Fruit fly (Drosophila melanogaster): ENCODE results near the gene CG17292.
A peak's percentile ranks its signal among the peaks of the same experiment; 100 is the strongest.

CG17292 gene

DNA sequence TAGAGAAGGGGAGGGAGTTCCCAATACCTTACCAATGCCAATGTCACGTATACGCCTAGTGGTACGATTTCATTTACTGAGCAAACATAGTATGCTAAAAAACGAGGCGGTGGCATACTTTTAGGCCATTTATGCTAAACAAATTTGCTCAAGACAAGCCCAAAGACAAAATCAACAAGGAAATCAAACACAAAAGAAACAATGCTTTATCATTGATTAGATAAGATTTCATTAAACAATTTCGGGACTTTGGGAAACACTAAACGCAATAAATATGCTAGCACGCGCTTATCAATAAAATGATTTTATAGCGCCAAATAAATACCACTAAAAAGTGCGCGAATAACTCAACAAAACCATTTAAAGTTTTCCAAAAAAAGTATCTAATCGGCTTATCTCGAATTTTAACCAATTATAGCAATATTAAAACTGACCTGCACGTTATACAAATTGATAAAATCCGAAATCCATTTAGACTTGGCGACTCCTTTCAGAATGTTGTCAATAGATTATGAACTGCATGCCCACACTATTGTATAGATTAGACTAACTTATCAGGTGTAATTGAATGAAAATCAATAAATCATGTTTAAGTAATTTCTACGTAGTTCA lies 19.6 kb upstream of the CG17292 start (continued):
- no peak for TF ChIP-seq CG2199 (GFP tag; IDR thresholded peaks at IDR 0.05)
- TF ChIP-seq Sry-δ (GFP tag; optimal IDR thresholded peaks at IDR 0.05): no peak
- TF ChIP-seq ken (GFP tag; IDR thresholded peaks at IDR 0.05): no peak
- TF ChIP-seq Hsf (GFP tag; optimal IDR thresholded peaks at IDR 0.05): no peak
- TF ChIP-seq tgo (GFP tag; IDR thresholded peaks at IDR 0.05): no peak
- TF ChIP-seq sima (GFP tag; optimal IDR thresholded peaks at IDR 0.05): no peak
- TF ChIP-seq CG9215 (GFP tag; IDR thresholded peaks at IDR 0.05): no peak
- TF ChIP-seq CG1529 (GFP tag; optimal IDR thresholded peaks at IDR 0.05): peak; percentile 14
- TF ChIP-seq C15 (GFP tag; IDR thresholded peaks at IDR 0.05): no peak
- TF ChIP-seq B-H1 (GFP tag; IDR thresholded peaks at IDR 0.05): no peak
- no peak for TF ChIP-seq CG13287 (GFP tag; IDR thresholded peaks at IDR 0.05; ENCODE audit: partially characterized antibody)
- TF ChIP-seq gce (GFP tag; IDR thresholded peaks at IDR 0.05): no peak; the same call in 2 of the 3 replicates
- TF ChIP-seq CG1233 (GFP tag; optimal IDR thresholded peaks at IDR 0.05): peak; percentile 44
- 0 out of 2 replicates have a peak, but pooled peaks have one; percentile 8 for TF ChIP-seq H2.0 (GFP tag; IDR thresholded peaks at IDR 0.05)
- TF ChIP-seq CG7556 (GFP tag; optimal IDR thresholded peaks at IDR 0.05): no peak
- no peak for TF ChIP-seq bbx (GFP tag; IDR thresholded peaks at IDR 0.05; ENCODE audit: partially characterized antibody)
- TF ChIP-seq Side (GFP tag; optimal IDR thresholded peaks at IDR 0.05): peak; percentile 16
- TF ChIP-seq CG13775 (GFP tag; optimal IDR thresholded peaks at IDR 0.05): no peak
- TF ChIP-seq CG8281 (tag; optimal IDR thresholded peaks at IDR 0.05): no peak
- TF ChIP-seq CG11093 (GFP tag; IDR thresholded peaks at IDR 0.05): no peak
- TF ChIP-seq CG3281 (GFP tag; optimal IDR thresholded peaks at IDR 0.05): peak; percentile 60
- no peak for TF ChIP-seq CG1647 (GFP tag; optimal IDR thresholded peaks at IDR 0.05)
- no peak for TF ChIP-seq az2 (GFP tag; optimal IDR thresholded peaks at IDR 0.05)
- TF ChIP-seq CG10654 (GFP tag; optimal IDR thresholded peaks at IDR 0.05): no peak
- peak; percentile 35 for TF ChIP-seq CG5180 (GFP tag; optimal IDR thresholded peaks at IDR 0.05)
- no peak for TF ChIP-seq kay (GFP tag; optimal IDR thresholded peaks at IDR 0.05)
- no peak for TF ChIP-seq p53 (GFP tag; optimal IDR thresholded peaks at IDR 0.05)
- no peak for TF ChIP-seq zen2 (GFP tag; IDR thresholded peaks at IDR 0.05; ENCODE audit: partially characterized antibody)
- TF ChIP-seq CG1602 (GFP tag; optimal IDR thresholded peaks at IDR 0.05): no peak
- TF ChIP-seq CG7928 (GFP tag; optimal IDR thresholded peaks at IDR 0.05): no peak
- TF ChIP-seq CG30431 (GFP tag; optimal IDR thresholded peaks at IDR 0.05): no peak
- TF ChIP-seq CG12104 (GFP tag; optimal IDR thresholded peaks at IDR 0.05): no peak
- TF ChIP-seq ssp (GFP tag; IDR thresholded peaks at IDR 0.05): no peak
- no peak for TF ChIP-seq Oaz (GFP tag; IDR thresholded peaks at IDR 0.05)
- 0 out of 3 replicates have a peak, but pooled peaks have one; percentile 26 for TF ChIP-seq otp (GFP tag; IDR thresholded peaks at IDR 0.05)
- no peak for TF ChIP-seq br (optimal IDR thresholded peaks at IDR 0.05)
- TF ChIP-seq CG9609 (GFP tag; optimal IDR thresholded peaks at IDR 0.05): no peak
- TF ChIP-seq ci (GFP tag; IDR thresholded peaks at IDR 0.05): no peak; the same call in 2 of the 3 replicates
- no peak for TF ChIP-seq Dfd (GFP tag; optimal IDR thresholded peaks at IDR 0.05)
- TF ChIP-seq MESR4 (GFP tag; optimal IDR thresholded peaks at IDR 0.05): no peak
- TF ChIP-seq sna (GFP tag; IDR thresholded peaks at IDR 0.05; ENCODE audit: partially characterized antibody): no peak
- TF ChIP-seq lmd (GFP tag; IDR thresholded peaks at IDR 0.05): no peak
- TF ChIP-seq CG17186 (GFP tag; optimal IDR thresholded peaks at IDR 0.05): no peak
- TF ChIP-seq Bdp1 (GFP tag; optimal IDR thresholded peaks at IDR 0.05): no peak
- TF ChIP-seq cad (GFP tag; optimal IDR thresholded peaks at IDR 0.05): no peak
- TF ChIP-seq Atf-2 (GFP tag; optimal IDR thresholded peaks at IDR 0.05): no peak
- TF ChIP-seq Optix (GFP tag; IDR thresholded peaks at IDR 0.05): no peak
- no peak for TF ChIP-seq dan (GFP tag; IDR thresholded peaks at IDR 0.05)
- TF ChIP-seq CG4854 (GFP tag; optimal IDR thresholded peaks at IDR 0.05): no peak
- TF ChIP-seq pnt (GFP tag; optimal IDR thresholded peaks at IDR 0.05): no peak
- no peak for TF ChIP-seq MBD-R2 (GFP tag; IDR thresholded peaks at IDR 0.05)
- no peak for TF ChIP-seq fu2 (GFP tag; optimal IDR thresholded peaks at IDR 0.05)
- no peak for TF ChIP-seq sr (GFP tag; IDR thresholded peaks at IDR 0.05)
